Worm (Caenorhabditis elegans) whole organism, early embryonic: ENCODE data around the gene F54E4.4.

Source experiments
- hmg-4 ChIP-seq: fragments of 200-800 bp; sonication (Bioruptor generic); optimal IDR thresholded peaks from 2 replicates; lab custom pipeline; 2018; ENCODE audit warnings: mild to moderate bottlenecking, missing genetic modification characterization, missing compliant biosample characterization
- scrt-1 ChIP-seq: fragments of 200-800 bp; sonication (Bioruptor generic); IDR thresholded peaks from 2 replicates; pipeline ENCODE4 v1.3.6; 2022; ENCODE audit warnings: missing genetic modification characterization, missing compliant biosample characterization

DNA sequence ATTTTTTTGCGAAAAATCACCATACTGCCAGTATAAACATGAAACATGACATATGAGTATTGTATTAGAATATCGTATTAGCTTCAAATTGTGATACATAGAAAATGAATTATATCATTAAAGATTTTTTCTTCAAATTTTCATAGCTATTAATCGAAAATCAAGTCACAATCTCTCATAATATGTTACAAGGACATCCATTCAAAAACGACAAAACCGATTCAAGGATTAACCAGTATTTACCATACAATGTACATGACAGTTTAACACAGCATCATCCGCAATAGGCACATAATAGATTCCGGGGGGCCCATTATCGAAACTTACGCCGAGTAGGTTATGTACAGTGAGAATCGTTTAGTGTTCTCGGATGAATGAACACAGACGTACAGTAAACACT lies 26.0 kb upstream of the F54E4.4 start:
- TF ChIP-seq hmg-4 (GFP tag; lab: Kevin White, UChicago) (no peak), scrt-1 (no peak)
